Fruit fly (Drosophila melanogaster) whole organism, pupa: Measurements from ENCODE around the gene CG34183.

Experiments used
- CG15710 ChIP-seq: fragments of 200-800 bp; sonication (Bioruptor generic); optimal IDR thresholded peaks from 2 replicates; lab custom pipeline; 2018; ENCODE audit warnings: missing biosample characterization, mild to moderate bottlenecking, missing genetic modification characterization, moderate library complexity
- CG17806 ChIP-seq: fragments of 200-800 bp; sonication (Bioruptor generic); optimal IDR thresholded peaks from 2 replicates; lab custom pipeline; 2018; ENCODE audit warnings: missing biosample characterization, mild to moderate bottlenecking, missing genetic modification characterization, moderate library complexity
- CG34367 ChIP-seq: fragments of 200-800 bp; sonication (Bioruptor generic); optimal IDR thresholded peaks from 2 replicates; lab custom pipeline; 2018; ENCODE audit warnings: missing biosample characterization, mild to moderate bottlenecking, missing genetic modification characterization
- Pif1A ChIP-seq: fragments of 200-800 bp; sonication (Bioruptor generic); optimal IDR thresholded peaks from 3 replicates; lab custom pipeline; 2016; ENCODE audit warnings: missing biosample characterization, missing genetic modification characterization

- no peak for TF ChIP-seq Pif1A (GFP tag; lab: Kevin White, UChicago)
- no peak for TF ChIP-seq CG17806 (tag; lab: Kevin White, UChicago)
- no peak for TF ChIP-seq CG15710 (tag; lab: Kevin White, UChicago)
- no peak for TF ChIP-seq CG34367 (tag; lab: Kevin White, UChicago)
Measured at dm6 chr2L:9862964-9863363, 27.6 kb downstream of the CG34183 start.
